Fruit fly (Drosophila melanogaster) whole organism, embryonic: ENCODE measurements around the gene Rnp4F.
A peak's percentile ranks its signal among the peaks of the same experiment; 100 is the strongest.

Experiments
- CG10654 ChIP-seq: fragments of 200-800 bp; sonication (Bioruptor generic); optimal IDR thresholded peaks from 2 replicates; lab custom pipeline; 2016; ENCODE audit warnings: missing biosample characterization, missing genetic modification characterization
- Myb ChIP-seq: fragments of 200-800 bp; sonication (Bioruptor generic); optimal IDR thresholded peaks from 2 replicates; lab custom pipeline; 2016; ENCODE audit warnings: missing biosample characterization, missing genetic modification characterization
- Optix ChIP-seq: fragments of 200-800 bp; sonication (Bioruptor generic); IDR thresholded peaks from 3 replicates; pipeline ENCODE4 v1.3.6; 2022; ENCODE audit warnings: missing biosample characterization, missing genetic modification characterization
- amos ChIP-seq: fragments of 200-800 bp; sonication (Bioruptor generic); IDR thresholded peaks from 2 replicates; pipeline ENCODE4 v1.3.6; 2022; ENCODE audit warnings: missing biosample characterization, missing genetic modification characterization; ENCODE audit not compliant: partially characterized antibody
- h ChIP-seq: fragments of >200 bp; optimal IDR thresholded peaks from 2 replicates; lab custom pipeline; 2017
- sqz ChIP-seq: fragments of 200-800 bp; sonication (Bioruptor generic); optimal IDR thresholded peaks from 3 replicates; lab custom pipeline; 2018; ENCODE audit warnings: missing biosample characterization, mild to moderate bottlenecking, missing genetic modification characterization

- TF ChIP-seq Myb = peak; percentile 82
- peak; percentile 88 for TF ChIP-seq amos
- peak; percentile 99 for TF ChIP-seq sqz
- TF ChIP-seq Optix = peak; percentile 57; the same call in 2 of the 3 replicates
- peak; percentile 51 for TF ChIP-seq CG10654 (GFP tag; lab: Kevin White, UChicago)
- no peak for TF ChIP-seq h (lab: Kevin White, UChicago)
These were observed at the start of gene Rnp4F for dm6 chrX:5322459-5322883.
